Worm (Caenorhabditis elegans): Measurements from ENCODE around the gene pigc-1.

- no peak for TF ChIP-seq flt-1 (GFP tag; IDR thresholded peaks at IDR 0.05)
- no peak for TF ChIP-seq ref-1 (GFP tag; conservative IDR thresholded peaks at IDR 0.05)
- TF ChIP-seq ztf-29 (GFP tag; IDR thresholded peaks at IDR 0.05) = no peak
- no peak for TF ChIP-seq med-1 (GFP tag; optimal IDR thresholded peaks at IDR 0.05; ENCODE audit: insufficient read depth)
- no peak for TF ChIP-seq ztf-23 (GFP tag; IDR thresholded peaks at IDR 0.05)
- no peak for TF ChIP-seq klf-2 (GFP tag; conservative IDR thresholded peaks at IDR 0.05)
- TF ChIP-seq tab-1 (GFP tag; IDR thresholded peaks at IDR 0.05) = no peak
- no peak for TF ChIP-seq cog-1 (tag; optimal IDR thresholded peaks at IDR 0.05)
- TF ChIP-seq T22C8.4 (GFP tag; IDR thresholded peaks at IDR 0.05) = no peak
Observed at ce11 chrIV:9296285-9296684, 46.7 kb downstream of the pigc-1 start, which contains the start of gene F49C12.1.
